Fruit fly (Drosophila melanogaster) whole organism, embryonic: ENCODE measurements around the gene Sulf1.

Experiments used
- Adf1 ChIP-seq: fragments of 200-800 bp; sonication (Bioruptor generic); IDR thresholded peaks from 2 replicates; pipeline ENCODE4 v1.3.6; 2022; ENCODE audit warnings: missing biosample characterization, missing genetic modification characterization
- BtbVII ChIP-seq: fragments of 200-800 bp; sonication (Bioruptor generic); optimal IDR thresholded peaks from 3 replicates; lab custom pipeline; 2017; ENCODE audit warnings: missing biosample characterization, mild to moderate bottlenecking, missing genetic modification characterization
- C15 ChIP-seq: fragments of 200-800 bp; sonication (Bioruptor generic); IDR thresholded peaks from 3 replicates; pipeline ENCODE4 v1.3.6; 2022; ENCODE audit warnings: missing biosample characterization, missing genetic modification characterization
- CG10366 ChIP-seq: fragments of 200-800 bp; sonication (Bioruptor generic); IDR thresholded peaks from 2 replicates; pipeline ENCODE4 v1.3.6; 2022; ENCODE audit warnings: missing biosample characterization, missing genetic modification characterization
- CG10431 ChIP-seq: fragments of 200-800 bp; sonication (Bioruptor generic); optimal IDR thresholded peaks from 3 replicates; lab custom pipeline; 2018; ENCODE audit warnings: missing biosample characterization, mild to moderate bottlenecking, missing genetic modification characterization
- CG1233 ChIP-seq: fragments of 200-800 bp; sonication (Bioruptor generic); optimal IDR thresholded peaks from 4 replicates; lab custom pipeline; 2018; ENCODE audit warnings: missing biosample characterization, mild to moderate bottlenecking, missing genetic modification characterization
- CG13287 ChIP-seq: fragments of 200-800 bp; sonication (Bioruptor generic); IDR thresholded peaks from 2 replicates; pipeline ENCODE4 v1.3.6; 2022; ENCODE audit warnings: missing biosample characterization, missing genetic modification characterization; ENCODE audit not compliant: partially characterized antibody
- CG1603 ChIP-seq: fragments of 200-800 bp; sonication (Bioruptor generic); optimal IDR thresholded peaks from 2 replicates; lab custom pipeline; 2019; ENCODE audit warnings: missing biosample characterization, mild to moderate bottlenecking, missing genetic modification characterization, moderate library complexity
- CG32772 ChIP-seq: fragments of 200-800 bp; sonication (Bioruptor generic); IDR thresholded peaks from 2 replicates; pipeline ENCODE4 v1.3.6; 2022; ENCODE audit warnings: missing biosample characterization, missing genetic modification characterization
- CG6254 ChIP-seq: fragments of 200-800 bp; sonication (Bioruptor generic); optimal IDR thresholded peaks from 3 replicates; lab custom pipeline; 2017; ENCODE audit warnings: mild to moderate bottlenecking, missing biosample characterization, missing genetic modification reagents, missing genetic modification characterization
- CG6683 ChIP-seq: fragments of 200-800 bp; sonication (Bioruptor generic); optimal IDR thresholded peaks from 2 replicates; lab custom pipeline; 2017; ENCODE audit warnings: missing biosample characterization, mild to moderate bottlenecking, missing genetic modification characterization, missing genetic modification reagents
- CG7372 ChIP-seq: fragments of 200-800 bp; sonication (Bioruptor generic); IDR thresholded peaks from 2 replicates; pipeline ENCODE4 v1.3.6; 2022; ENCODE audit warnings: missing biosample characterization, missing genetic modification characterization
- CG8478 ChIP-seq: fragments of >200 bp; optimal IDR thresholded peaks from 2 replicates; lab custom pipeline; 2018
- CG8944 ChIP-seq: fragments of 200-800 bp; sonication (Bioruptor generic); optimal IDR thresholded peaks from 3 replicates; lab custom pipeline; 2016; ENCODE audit warnings: missing biosample characterization, missing genetic modification characterization
- ERR ChIP-seq: fragments of 200-800 bp; sonication (Bioruptor generic); optimal IDR thresholded peaks from 2 replicates; lab custom pipeline; 2016; ENCODE audit warnings: missing biosample characterization, missing genetic modification characterization
- Elba2 ChIP-seq: fragments of 200-800 bp; sonication (Bioruptor generic); optimal IDR thresholded peaks from 3 replicates; lab custom pipeline; 2016; ENCODE audit warnings: missing biosample characterization, missing genetic modification characterization
- Fer2 ChIP-seq: fragments of 200-800 bp; sonication (Bioruptor generic); optimal IDR thresholded peaks from 2 replicates; lab custom pipeline; 2018; ENCODE audit warnings: missing biosample characterization, mild to moderate bottlenecking, missing genetic modification characterization, moderate library complexity
- Lim3 ChIP-seq: fragments of 200-800 bp; sonication (Bioruptor generic); IDR thresholded peaks from 2 replicates; pipeline ENCODE4 v1.3.6; 2022; ENCODE audit warnings: missing biosample characterization, missing genetic modification characterization
- MBD-R2 ChIP-seq: fragments of 200-800 bp; sonication (Bioruptor generic); IDR thresholded peaks from 2 replicates; pipeline ENCODE4 v1.3.6; 2022; ENCODE audit warnings: missing biosample characterization, missing genetic modification characterization
- Med ChIP-seq: fragments of 200-800 bp; sonication (Bioruptor generic); peaks from one replicate; lab custom pipeline; 2016; ENCODE audit warnings: missing biosample characterization, missing genetic modification characterization, mild to moderate bottlenecking, inconsistent platforms, moderate library complexity
- Nf-YB ChIP-seq: fragments of 200-800 bp; sonication (Bioruptor generic); optimal IDR thresholded peaks from 3 replicates; lab custom pipeline; 2019; ENCODE audit warnings: missing biosample characterization, mild to moderate bottlenecking, missing genetic modification characterization, moderate library complexity
- Opbp ChIP-seq: fragments of 200-800 bp; sonication (Bioruptor generic); IDR thresholded peaks from 3 replicates; pipeline ENCODE4 v1.3.6; 2022; ENCODE audit warnings: missing biosample characterization, missing genetic modification characterization; ENCODE audit not compliant: partially characterized antibody
- Pdp1 ChIP-seq, 2 experiments: fragments of 200-800 bp; sonication (Bioruptor generic); optimal IDR thresholded peaks; 3 replicates each; lab custom pipeline; 2016; ENCODE audit warnings: missing biosample characterization in 2 of 2, missing genetic modification characterization in 2 of 2, mild to moderate bottlenecking in 1 of 2, moderate library complexity in 1 of 2
- Ptx1 ChIP-seq: fragments of 200-800 bp; sonication (Bioruptor generic); IDR thresholded peaks from 2 replicates; pipeline ENCODE4 v1.3.6; 2022; ENCODE audit warnings: missing biosample characterization, missing genetic modification characterization
- abd-A ChIP-seq: fragments of 200-800 bp; sonication (Bioruptor generic); optimal IDR thresholded peaks from 3 replicates; lab custom pipeline; 2019; ENCODE audit warnings: missing biosample characterization, mild to moderate bottlenecking, missing genetic modification characterization, moderate library complexity
- ase ChIP-seq: fragments of 200-800 bp; sonication (Bioruptor generic); IDR thresholded peaks from 3 replicates; pipeline ENCODE4 v1.3.6; 2022; ENCODE audit warnings: missing biosample characterization, missing genetic modification characterization
- az2 ChIP-seq: fragments of 200-800 bp; sonication (Bioruptor generic); optimal IDR thresholded peaks from 3 replicates; lab custom pipeline; 2016; ENCODE audit warnings: missing biosample characterization, missing genetic modification characterization
- cas ChIP-seq: fragments of 200-800 bp; sonication (Bioruptor generic); IDR thresholded peaks from 2 replicates; pipeline ENCODE4 v1.3.6; 2022; ENCODE audit warnings: missing biosample characterization, missing genetic modification characterization
- chinmo ChIP-seq: fragments of 200-800 bp; sonication (Bioruptor generic); IDR thresholded peaks from 4 replicates; pipeline ENCODE4 v1.3.6; 2022; ENCODE audit warnings: missing biosample characterization, missing genetic modification characterization; ENCODE audit not compliant: partially characterized antibody
- dan ChIP-seq: fragments of 200-800 bp; sonication (Bioruptor generic); IDR thresholded peaks from 2 replicates; pipeline ENCODE4 v1.3.6; 2022; ENCODE audit warnings: missing biosample characterization, missing genetic modification characterization
- en ChIP-seq: fragments of 200-800 bp; sonication (Bioruptor generic); optimal IDR thresholded peaks from 2 replicates; lab custom pipeline; 2016; ENCODE audit warnings: missing biosample characterization, missing genetic modification characterization
- gcm2 ChIP-seq: fragments of 200-800 bp; sonication (Bioruptor generic); optimal IDR thresholded peaks from 2 replicates; lab custom pipeline; 2016; ENCODE audit warnings: missing biosample characterization, missing genetic modification characterization
- gro ChIP-seq: fragments of 200-800 bp; sonication (Bioruptor generic); optimal IDR thresholded peaks from 2 replicates; lab custom pipeline; 2016; ENCODE audit warnings: missing biosample characterization, missing genetic modification characterization
- mam ChIP-seq: fragments of 200-800 bp; sonication (Bioruptor generic); optimal IDR thresholded peaks from 3 replicates; lab custom pipeline; 2016; ENCODE audit warnings: missing biosample characterization, missing genetic modification characterization
- nau ChIP-seq: fragments of 200-800 bp; sonication (Bioruptor generic); optimal IDR thresholded peaks from 3 replicates; lab custom pipeline; 2017; ENCODE audit warnings: missing biosample characterization, mild to moderate bottlenecking, missing genetic modification characterization, missing genetic modification reagents
- oc ChIP-seq: fragments of 200-800 bp; sonication (Bioruptor generic); optimal IDR thresholded peaks from 2 replicates; lab custom pipeline; 2018; ENCODE audit warnings: missing biosample characterization, mild to moderate bottlenecking, missing genetic modification characterization, moderate library complexity
- org-1 ChIP-seq: fragments of 200-800 bp; sonication (Bioruptor generic); optimal IDR thresholded peaks from 2 replicates; lab custom pipeline; 2017; ENCODE audit warnings: missing biosample characterization, missing genetic modification characterization
- pb ChIP-seq: fragments of 200-800 bp; sonication (Bioruptor generic); optimal IDR thresholded peaks from 3 replicates; lab custom pipeline; 2016; ENCODE audit warnings: missing biosample characterization, missing genetic modification characterization
- salm ChIP-seq: fragments of 200-800 bp; sonication (Bioruptor generic); optimal IDR thresholded peaks from 2 replicates; lab custom pipeline; 2018; ENCODE audit warnings: missing biosample characterization, mild to moderate bottlenecking, missing genetic modification characterization
- sc ChIP-seq, 3 experiments: fragments of >200 bp in 2 of 3; fragments of 200-800 bp in 1 of 3; sonication (Bioruptor generic) in 1 of 3; optimal IDR thresholded peaks; 2 replicates in 2 of 3; 3 replicates in 1 of 3; lab custom pipeline; 2017; ENCODE audit warnings: mild to moderate bottlenecking in 1 of 3, missing biosample characterization in 1 of 3, missing genetic modification characterization in 1 of 3, missing genetic modification reagents in 1 of 3
- sens ChIP-seq: fragments of 200-800 bp; sonication (Bioruptor generic); peaks from one replicate; lab custom pipeline; 2016; ENCODE audit warnings: missing biosample characterization, missing genetic modification characterization
- seq ChIP-seq: fragments of 200-800 bp; sonication (Bioruptor generic); IDR thresholded peaks from 2 replicates; pipeline ENCODE4 v1.3.6; 2022; ENCODE audit warnings: missing biosample characterization, missing genetic modification characterization
- shn ChIP-seq: fragments of 200-800 bp; sonication (Bioruptor generic); optimal IDR thresholded peaks from 3 replicates; lab custom pipeline; 2016; ENCODE audit warnings: missing biosample characterization, missing genetic modification characterization
- sim ChIP-seq: fragments of 200-800 bp; sonication (Bioruptor generic); IDR thresholded peaks from 2 replicates; pipeline ENCODE4 v1.3.6; 2022; ENCODE audit warnings: missing biosample characterization, missing genetic modification characterization
- slbo ChIP-seq: fragments of 200-800 bp; sonication (Bioruptor generic); IDR thresholded peaks from 2 replicates; pipeline ENCODE4 v1.3.6; 2022; ENCODE audit warnings: missing biosample characterization, missing genetic modification characterization
- slp2 ChIP-seq: fragments of 200-800 bp; sonication (Bioruptor generic); optimal IDR thresholded peaks from 2 replicates; lab custom pipeline; 2016; ENCODE audit warnings: missing biosample characterization, missing genetic modification characterization
- sqz ChIP-seq: fragments of 200-800 bp; sonication (Bioruptor generic); optimal IDR thresholded peaks from 3 replicates; lab custom pipeline; 2018; ENCODE audit warnings: missing biosample characterization, mild to moderate bottlenecking, missing genetic modification characterization
- sr ChIP-seq: fragments of 200-800 bp; sonication (Bioruptor generic); IDR thresholded peaks from 3 replicates; pipeline ENCODE4 v1.3.6; 2022; ENCODE audit warnings: missing biosample characterization, missing genetic modification characterization
- tgo ChIP-seq: fragments of 200-800 bp; sonication (Bioruptor generic); IDR thresholded peaks from 3 replicates; pipeline ENCODE4 v1.3.6; 2022; ENCODE audit warnings: missing biosample characterization, missing genetic modification characterization
- tx ChIP-seq: fragments of 200-800 bp; sonication (Bioruptor generic); optimal IDR thresholded peaks from 2 replicates; lab custom pipeline; 2016; ENCODE audit warnings: missing biosample characterization, missing genetic modification characterization
- unc-4 ChIP-seq: fragments of 200-800 bp; sonication (Bioruptor generic); IDR thresholded peaks from 2 replicates; pipeline ENCODE4 v1.3.6; 2022; ENCODE audit warnings: missing biosample characterization, missing genetic modification characterization; ENCODE audit not compliant: partially characterized antibody
- z ChIP-seq: fragments of 200-800 bp; sonication (Bioruptor generic); IDR thresholded peaks from 3 replicates; pipeline ENCODE4 v1.3.6; 2022; ENCODE audit warnings: missing biosample characterization, missing genetic modification characterization

Sulf1 gene

dm6 chr3R:16277543-16277942 is 61.8 kb downstream of the Sulf1 start (continued):
- TF ChIP-seq en (no peak), slp2 (no peak), tgo (no peak), abd-A (tag; lab: Kevin White, UChicago) (peak; percentile 80), CG10366 (no peak), Fer2 (no peak), CG10431 (GFP tag; lab: Kevin White, UChicago) (no peak), Nf-YB (no peak), CG1603 (no peak), Elba2 (no peak), shn (GFP tag; lab: Kevin White, UChicago) (no peak), CG8478 (lab: Kevin White, UChicago) (no peak), C15 (GFP tag; lab: Robert Waterston, UW) (no peak), oc (tag; lab: Kevin White, UChicago) (no peak), nau (GFP tag; lab: Kevin White, UChicago) (peak; percentile 9), CG1233 (GFP tag; lab: Kevin White, UChicago) (no peak), CG7372 (GFP tag; lab: Robert Waterston, UW) (no peak), dan (GFP tag; lab: Robert Waterston, UW) (no peak), ERR (no peak), gro (peak; percentile 25), org-1 (no peak), tx (GFP tag; lab: Kevin White, UChicago) (no peak), Adf1 (GFP tag; lab: Robert Waterston, UW) (no peak), z (peak; percentile 87), mam (no peak), sqz (GFP tag; lab: Kevin White, UChicago) (peak; percentile 87), seq (GFP tag; lab: Robert Waterston, UW) (0 out of 2 replicates have a peak, but pooled peaks have one; percentile 14), Lim3 (GFP tag; lab: Robert Waterston, UW) (no peak), cas (GFP tag; lab: Robert Waterston, UW) (no peak), CG6683 (GFP tag; lab: Kevin White, UChicago) (no peak), ase (GFP tag; lab: Robert Waterston, UW) (no peak), az2 (GFP tag; lab: Kevin White, UChicago) (no peak), BtbVII (GFP tag; lab: Kevin White, UChicago) (peak; percentile 34), Ptx1 (GFP tag; lab: Robert Waterston, UW) (no peak), sr (GFP tag; lab: Robert Waterston, UW) (peak; percentile 96), gcm2 (GFP tag; lab: Kevin White, UChicago) (no peak), pb (GFP tag; lab: Kevin White, UChicago) (no peak), MBD-R2 (no peak), CG13287 (no peak), sens (GFP tag; lab: Kevin White, UChicago) (peak; percentile 57), Opbp (GFP tag; lab: Robert Waterston, UW) (no peak), Pdp1 (GFP tag; optimal IDR thresholded peaks at IDR 0.05; lab: Kevin White, UChicago) (peak in 1 of 2 experiments; percentile 30), CG6254 (GFP tag; lab: Kevin White, UChicago) (no peak), CG32772 (GFP tag; lab: Robert Waterston, UW) (0 out of 2 replicates have a peak, but pooled peaks have one; percentile 32), unc-4 (GFP tag; lab: Robert Waterston, UW) (no peak), CG8944 (GFP tag; lab: Kevin White, UChicago) (no peak), sim (GFP tag; lab: Robert Waterston, UW) (0 out of 2 replicates have a peak, but pooled peaks have one; percentile 19), Med (GFP tag; lab: Kevin White, UChicago) (peak; percentile 41), sc (optimal IDR thresholded peaks at IDR 0.05; lab: Kevin White, UChicago) (no peak), sc (GFP tag; optimal IDR thresholded peaks at IDR 0.05; lab: Kevin White, UChicago) (no peak), salm (no peak), chinmo (GFP tag; lab: Robert Waterston, UW) (0 out of 4 replicates have a peak, but pooled peaks have one; percentile 35), slbo (GFP tag; lab: Robert Waterston, UW) (no peak)
